Worm (Caenorhabditis elegans): ENCODE results near the gene K07H8.12.

DNA sequence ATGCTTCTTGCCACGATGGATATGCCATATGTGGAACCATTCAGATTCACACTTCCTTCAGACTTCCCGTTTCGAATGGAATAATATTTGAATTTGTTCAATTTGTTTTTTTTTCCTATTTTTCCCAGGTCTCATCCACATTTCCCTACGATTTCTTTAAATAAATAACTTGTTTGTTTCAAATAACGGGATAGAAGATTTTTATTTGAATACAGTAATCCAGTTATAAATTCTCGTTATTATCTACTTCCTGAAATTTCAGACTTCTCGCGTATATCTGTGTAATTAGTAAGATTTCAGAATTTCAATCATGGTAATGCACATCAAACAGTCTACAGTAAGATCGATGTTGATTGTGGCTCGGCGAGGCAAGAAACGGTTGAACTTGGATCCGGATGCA lies 24.0 kb upstream of the K07H8.12 start, which contains the start of gene F35H10.5:
- TF ChIP-seq lin-15B (tag; optimal IDR thresholded peaks at IDR 0.05) (no peak), zag-1 (tag; optimal IDR thresholded peaks at IDR 0.05) (no peak), ztf-7 (tag; optimal IDR thresholded peaks at IDR 0.05) (no peak), hlh-30 (tag; optimal IDR thresholded peaks at IDR 0.05; ENCODE audit: insufficient read depth) (no peak), nhr-77 (tag; optimal IDR thresholded peaks at IDR 0.05) (no peak), pqm-1 (tag; optimal IDR thresholded peaks at IDR 0.05) (no peak), ama-1 (optimal IDR thresholded peaks at IDR 0.05) (no peak), nhr-11 (tag; optimal IDR thresholded peaks at IDR 0.05) (no peak), unc-62 (GFP tag; optimal IDR thresholded peaks at IDR 0.05 in 1 of 2) (no peak), unc-62 (tag; optimal IDR thresholded peaks at IDR 0.05) (no peak), fkh-10 (GFP tag; optimal IDR thresholded peaks at IDR 0.05) (no peak), gei-8 (GFP tag; optimal IDR thresholded peaks at IDR 0.05) (no peak), ces-1 (GFP tag; optimal IDR thresholded peaks at IDR 0.05) (no peak), nhr-28 (tag; optimal IDR thresholded peaks at IDR 0.05) (no peak), spr-3 (GFP tag; optimal IDR thresholded peaks at IDR 0.05) (no peak)

Measured in whole organism, L4 larva.